Worm (Caenorhabditis elegans) whole organism, young adult: ENCODE measurements around the gene myo-6.

Experiments used
- ama-1 ChIP-seq, 3 experiments: fragments of 150-350 bp in 1 of 3; sonication (generic microtip) in 2 of 3; optimal IDR thresholded peaks; 2 replicates each; lab custom pipeline; 2014 to 2018; ENCODE audit warnings: missing biosample characterization in 2 of 3, missing genetic modification characterization in 2 of 3, missing genetic modification reagents in 2 of 3
- hmg-20 ChIP-seq: fragments of 200-800 bp; sonication (Bioruptor generic); IDR thresholded peaks from 2 replicates; pipeline ENCODE4 v1.3.6; 2022; ENCODE audit warnings: missing genetic modification reagents, missing genetic modification characterization, missing compliant biosample characterization
- snpc-4 ChIP-seq, 5 experiments: fragments of 150-350 bp in 1 of 5; sonication (generic microtip) in 4 of 5; optimal IDR thresholded peaks; 2 replicates each; lab custom pipeline; 2014 to 2018; ENCODE audit warnings: missing genetic modification characterization in 5 of 5, missing biosample characterization in 3 of 5, antibody characterized with exemption in 2 of 5, mild to moderate bottlenecking in 2 of 5, missing compliant biosample characterization in 2 of 5, missing genotype in 2 of 5, moderate library complexity in 2 of 5, missing genetic modification reagents in 1 of 5

- TF ChIP-seq hmg-20 (GFP tag; lab: Robert Waterston, UW): no peak
- no peak for TF ChIP-seq snpc-4 (GFP tag; optimal IDR thresholded peaks at IDR 0.05; lab: Kevin White, UChicago)
- TF ChIP-seq snpc-4 (tag; optimal IDR thresholded peaks at IDR 0.05; lab: Kevin White, UChicago): no peak
- no peak for TF ChIP-seq ama-1 (optimal IDR thresholded peaks at IDR 0.05; lab: Kevin White, UChicago)
- TF ChIP-seq ama-1 (GFP tag; optimal IDR thresholded peaks at IDR 0.05; lab: Kevin White, UChicago): no peak
These were observed 47.7 kb downstream of the myo-6 start for ce11 chrIII:13457305-13457704.
